Fruit fly (Drosophila melanogaster) whole organism, embryonic: ENCODE measurements around the gene CG1910.

Experiments used
- ATbp ChIP-seq: fragments of 200-800 bp; sonication (Bioruptor generic); optimal IDR thresholded peaks from 2 replicates; lab custom pipeline; 2017; ENCODE audit warnings: missing biosample characterization, mild to moderate bottlenecking, missing genetic modification characterization, missing genetic modification reagents
- Aef1 ChIP-seq: fragments of 200-800 bp; sonication (Bioruptor generic); IDR thresholded peaks from 3 replicates; pipeline ENCODE4 v1.3.6; 2022; ENCODE audit warnings: missing biosample characterization, missing genetic modification characterization
- B-H1 ChIP-seq: fragments of 200-800 bp; sonication (Bioruptor generic); IDR thresholded peaks from 3 replicates; pipeline ENCODE4 v1.3.6; 2022; ENCODE audit warnings: missing biosample characterization, missing genetic modification characterization
- Bdp1 ChIP-seq: fragments of 200-800 bp; sonication (Bioruptor generic); optimal IDR thresholded peaks from 3 replicates; lab custom pipeline; 2016; ENCODE audit warnings: missing biosample characterization, missing genetic modification characterization
- Blimp-1 ChIP-seq: fragments of 200-800 bp; sonication (Bioruptor generic); optimal IDR thresholded peaks from 3 replicates; lab custom pipeline; 2018; ENCODE audit warnings: missing biosample characterization, missing genetic modification characterization, mild to moderate bottlenecking, moderate library complexity, missing genetic modification reagents
- CG10543 ChIP-seq: fragments of 200-800 bp; sonication (Bioruptor generic); optimal IDR thresholded peaks from 3 replicates; lab custom pipeline; 2017; ENCODE audit warnings: missing biosample characterization, mild to moderate bottlenecking, missing genetic modification characterization, moderate library complexity
- CG10565 ChIP-seq: fragments of 200-800 bp; sonication (Bioruptor generic); optimal IDR thresholded peaks from 3 replicates; lab custom pipeline; 2016; ENCODE audit warnings: missing biosample characterization, mild to moderate bottlenecking, missing genetic modification characterization
- CG12236 ChIP-seq: fragments of 200-800 bp; sonication (Bioruptor generic); optimal IDR thresholded peaks from 2 replicates; lab custom pipeline; 2016; ENCODE audit warnings: missing biosample characterization, missing genetic modification characterization
- CG14050 ChIP-seq: fragments of 200-800 bp; sonication (Bioruptor generic); IDR thresholded peaks from 3 replicates; pipeline ENCODE4 v1.3.6; 2022; ENCODE audit warnings: missing biosample characterization, missing genetic modification characterization
- CG15269 ChIP-seq: fragments of 200-800 bp; sonication (Bioruptor generic); optimal IDR thresholded peaks from 2 replicates; lab custom pipeline; 2018; ENCODE audit warnings: missing biosample characterization, mild to moderate bottlenecking, missing genetic modification characterization, moderate library complexity
- CG15601 ChIP-seq: fragments of 200-800 bp; sonication (Bioruptor generic); optimal IDR thresholded peaks from 3 replicates; lab custom pipeline; 2019; ENCODE audit warnings: missing biosample characterization, mild to moderate bottlenecking, missing genetic modification characterization, moderate library complexity
- CG15696 ChIP-seq: fragments of 200-800 bp; sonication (Bioruptor generic); optimal IDR thresholded peaks from 2 replicates; lab custom pipeline; 2019; ENCODE audit warnings: missing biosample characterization, mild to moderate bottlenecking, missing genetic modification characterization, moderate library complexity
- CG1602 ChIP-seq: fragments of 200-800 bp; sonication (Bioruptor generic); optimal IDR thresholded peaks from 3 replicates; lab custom pipeline; 2016; ENCODE audit warnings: missing biosample characterization, missing genetic modification characterization
- CG17612 ChIP-seq: fragments of 200-800 bp; sonication (Bioruptor generic); IDR thresholded peaks from 2 replicates; pipeline ENCODE4 v1.3.6; 2022; ENCODE audit warnings: missing biosample characterization, missing genetic modification characterization
- CG17802 ChIP-seq: fragments of 200-800 bp; sonication (Bioruptor generic); optimal IDR thresholded peaks from 2 replicates; lab custom pipeline; 2018; ENCODE audit warnings: missing biosample characterization, mild to moderate bottlenecking, missing genetic modification characterization, moderate library complexity
- CG2199 ChIP-seq: fragments of 200-800 bp; sonication (Bioruptor generic); IDR thresholded peaks from 3 replicates; pipeline ENCODE4 v1.3.6; 2022; ENCODE audit warnings: missing biosample characterization, missing genetic modification characterization
- CG31441 ChIP-seq: fragments of 200-800 bp; sonication (Bioruptor generic); IDR thresholded peaks from 2 replicates; pipeline ENCODE4 v1.3.6; 2022; ENCODE audit warnings: missing biosample characterization, missing genetic modification characterization
- CG3838 ChIP-seq: fragments of 200-800 bp; sonication (Bioruptor generic); optimal IDR thresholded peaks from 3 replicates; lab custom pipeline; 2016; ENCODE audit warnings: missing biosample characterization, missing genetic modification characterization
- CG3995 ChIP-seq: fragments of 200-800 bp; sonication (Bioruptor generic); optimal IDR thresholded peaks from 3 replicates; lab custom pipeline; 2016; ENCODE audit warnings: missing biosample characterization, missing genetic modification characterization
- CG4282 ChIP-seq: fragments of 200-800 bp; sonication (Bioruptor generic); optimal IDR thresholded peaks from 2 replicates; lab custom pipeline; 2016; ENCODE audit warnings: missing biosample characterization, missing genetic modification characterization
- CG4617 ChIP-seq: fragments of 200-800 bp; sonication (Bioruptor generic); optimal IDR thresholded peaks from 3 replicates; lab custom pipeline; 2016; ENCODE audit warnings: missing biosample characterization, missing genetic modification characterization, borderline replicate concordance
- CG4707 ChIP-seq: fragments of 200-800 bp; sonication (Bioruptor generic); optimal IDR thresholded peaks from 2 replicates; lab custom pipeline; 2018; ENCODE audit warnings: missing biosample characterization, mild to moderate bottlenecking, missing genetic modification characterization, moderate library complexity
- CG6175 ChIP-seq: fragments of 200-800 bp; sonication (Bioruptor generic); IDR thresholded peaks from 3 replicates; pipeline ENCODE4 v1.3.6; 2022; ENCODE audit warnings: missing biosample characterization, missing genetic modification characterization
- CG6765 ChIP-seq: fragments of 200-800 bp; sonication (Bioruptor generic); optimal IDR thresholded peaks from 3 replicates; lab custom pipeline; 2017; ENCODE audit warnings: missing biosample characterization, mild to moderate bottlenecking, missing genetic modification characterization
- CG6813 ChIP-seq: fragments of 200-800 bp; sonication (Bioruptor generic); optimal IDR thresholded peaks from 2 replicates; lab custom pipeline; 2017; ENCODE audit warnings: missing biosample characterization, missing genetic modification characterization, mild to moderate bottlenecking, moderate library complexity, missing genetic modification reagents
- CG7786 ChIP-seq: fragments of 200-800 bp; sonication (Bioruptor generic); optimal IDR thresholded peaks from 2 replicates; lab custom pipeline; 2016; ENCODE audit warnings: missing biosample characterization, missing genetic modification characterization
- CG7963 ChIP-seq: fragments of 200-800 bp; sonication (Bioruptor generic); IDR thresholded peaks from 3 replicates; pipeline ENCODE4 v1.3.6; 2022; ENCODE audit warnings: missing biosample characterization, missing genetic modification characterization; ENCODE audit not compliant: partially characterized antibody
- CG8765 ChIP-seq: fragments of 200-800 bp; sonication (Bioruptor generic); IDR thresholded peaks from 2 replicates; pipeline ENCODE4 v1.3.6; 2022; ENCODE audit warnings: missing biosample characterization, missing genetic modification characterization
- CG9727 ChIP-seq: fragments of 200-800 bp; sonication (Bioruptor generic); optimal IDR thresholded peaks from 3 replicates; lab custom pipeline; 2017; ENCODE audit warnings: missing biosample characterization, mild to moderate bottlenecking, missing genetic modification characterization
- Dip2 ChIP-seq: fragments of 200-800 bp; sonication (Bioruptor generic); IDR thresholded peaks from 2 replicates; pipeline ENCODE4 v1.3.6; 2022; ENCODE audit warnings: missing biosample characterization, missing genetic modification characterization
- Hr78 ChIP-seq, 2 experiments: fragments of 200-800 bp in 1 of 2; fragments of >200 bp in 1 of 2; sonication (Bioruptor generic) in 1 of 2; optimal IDR thresholded peaks; 2 replicates each; lab custom pipeline; 2017 to 2019; ENCODE audit warnings: missing biosample characterization in 2 of 2, missing genetic modification characterization in 2 of 2, mild to moderate bottlenecking in 1 of 2, moderate library complexity in 1 of 2
- Opbp ChIP-seq: fragments of 200-800 bp; sonication (Bioruptor generic); IDR thresholded peaks from 3 replicates; pipeline ENCODE4 v1.3.6; 2022; ENCODE audit warnings: missing biosample characterization, missing genetic modification characterization; ENCODE audit not compliant: partially characterized antibody
- YL-1 ChIP-seq: fragments of 200-800 bp; sonication (Bioruptor generic); optimal IDR thresholded peaks from 3 replicates; lab custom pipeline; 2017; ENCODE audit warnings: missing biosample characterization, mild to moderate bottlenecking, missing genetic modification characterization
- abd-A ChIP-seq: fragments of 200-800 bp; sonication (Bioruptor generic); optimal IDR thresholded peaks from 3 replicates; lab custom pipeline; 2019; ENCODE audit warnings: missing biosample characterization, mild to moderate bottlenecking, missing genetic modification characterization, moderate library complexity
- ap ChIP-seq: fragments of 200-800 bp; sonication (Bioruptor generic); IDR thresholded peaks from 2 replicates; pipeline ENCODE4 v1.3.6; 2022; ENCODE audit warnings: missing biosample characterization, missing genetic modification characterization
- ara ChIP-seq: fragments of 200-800 bp; sonication (Bioruptor generic); IDR thresholded peaks from 2 replicates; pipeline ENCODE4 v1.3.6; 2022; ENCODE audit warnings: missing biosample characterization, missing genetic modification characterization
- cg ChIP-seq: fragments of 200-800 bp; sonication (Bioruptor generic); optimal IDR thresholded peaks from 3 replicates; lab custom pipeline; 2019; ENCODE audit warnings: missing biosample characterization, mild to moderate bottlenecking, missing genetic modification characterization, moderate library complexity
- ci ChIP-seq: fragments of 200-800 bp; sonication (Bioruptor generic); IDR thresholded peaks from 3 replicates; pipeline ENCODE4 v1.3.6; 2022; ENCODE audit warnings: missing biosample characterization, missing genetic modification characterization
- dimm ChIP-seq: fragments of 200-800 bp; sonication (Bioruptor generic); IDR thresholded peaks from 2 replicates; pipeline ENCODE4 v1.3.6; 2022; ENCODE audit warnings: missing biosample characterization, missing genetic modification characterization
- grau ChIP-seq: fragments of 200-800 bp; optimal IDR thresholded peaks from 3 replicates; lab custom pipeline; 2019; ENCODE audit warnings: missing biosample characterization, mild to moderate bottlenecking, missing genetic modification characterization, moderate library complexity
- hth ChIP-seq: fragments of >200 bp; optimal IDR thresholded peaks from 2 replicates; lab custom pipeline; 2017; ENCODE audit warnings: inconsistent platforms
- jing ChIP-seq: fragments of 200-800 bp; sonication (Bioruptor generic); optimal IDR thresholded peaks from 2 replicates; lab custom pipeline; 2018; ENCODE audit warnings: missing biosample characterization, mild to moderate bottlenecking, missing genetic modification characterization
- kah ChIP-seq: fragments of 200-800 bp; sonication (Bioruptor generic); optimal IDR thresholded peaks from 2 replicates; lab custom pipeline; 2018; ENCODE audit warnings: missing biosample characterization, mild to moderate bottlenecking, missing genetic modification characterization
- nerfin-2 ChIP-seq: fragments of 200-800 bp; sonication (Bioruptor generic); IDR thresholded peaks from 2 replicates; pipeline ENCODE4 v1.3.6; 2022; ENCODE audit warnings: missing biosample characterization, missing genetic modification characterization; ENCODE audit not compliant: partially characterized antibody
- p53 ChIP-seq: fragments of 200-800 bp; sonication (Bioruptor generic); optimal IDR thresholded peaks from 2 replicates; lab custom pipeline; 2016; ENCODE audit warnings: missing biosample characterization, missing genetic modification characterization
- pfk ChIP-seq: fragments of 200-800 bp; sonication (Bioruptor generic); optimal IDR thresholded peaks from 2 replicates; lab custom pipeline; 2018; ENCODE audit warnings: missing biosample characterization, mild to moderate bottlenecking, missing genetic modification characterization, moderate library complexity
- sc ChIP-seq, 3 experiments: fragments of >200 bp in 2 of 3; fragments of 200-800 bp in 1 of 3; sonication (Bioruptor generic) in 1 of 3; optimal IDR thresholded peaks; 2 replicates in 2 of 3; 3 replicates in 1 of 3; lab custom pipeline; 2017; ENCODE audit warnings: mild to moderate bottlenecking in 1 of 3, missing biosample characterization in 1 of 3, missing genetic modification characterization in 1 of 3, missing genetic modification reagents in 1 of 3
- slp2 ChIP-seq: fragments of 200-800 bp; sonication (Bioruptor generic); optimal IDR thresholded peaks from 2 replicates; lab custom pipeline; 2016; ENCODE audit warnings: missing biosample characterization, missing genetic modification characterization
- so ChIP-seq: fragments of 200-800 bp; sonication (Bioruptor generic); IDR thresholded peaks from 3 replicates; pipeline ENCODE4 v1.3.6; 2022; ENCODE audit warnings: missing biosample characterization, missing genetic modification characterization
- wdn ChIP-seq: fragments of 200-800 bp; sonication (Bioruptor generic); IDR thresholded peaks from 2 replicates; pipeline ENCODE4 v1.3.6; 2022; ENCODE audit warnings: missing biosample characterization, missing genetic modification characterization
- yki ChIP-seq: fragments of >200 bp; optimal IDR thresholded peaks from 3 replicates; lab custom pipeline; 2018

Gene CG1910

DNA sequence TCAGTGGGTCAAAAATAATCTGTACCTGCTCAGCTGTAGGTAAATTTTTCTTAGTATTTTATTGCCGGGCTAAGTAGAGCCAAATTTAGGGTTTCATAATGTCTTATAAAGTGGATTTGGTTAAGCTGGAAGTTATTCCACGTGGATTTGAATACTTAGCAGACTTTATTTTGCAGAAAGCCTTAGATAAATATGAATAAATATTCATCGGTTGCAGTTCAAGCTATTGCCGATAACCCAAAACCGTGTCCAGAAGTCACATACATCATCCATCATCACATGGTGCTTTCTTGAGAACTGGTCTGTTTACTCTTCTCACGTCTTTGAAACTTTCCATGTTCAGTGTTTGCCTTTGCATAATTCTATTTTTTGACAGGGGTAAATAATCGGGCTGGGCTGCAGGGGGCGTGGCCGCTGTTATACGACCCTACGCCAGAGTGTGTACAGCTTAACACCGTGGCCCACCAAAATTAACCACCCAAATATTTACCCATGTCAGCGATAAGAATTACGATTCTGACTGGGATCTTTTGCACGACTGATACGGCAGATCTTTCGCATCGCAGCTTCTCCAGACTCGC is 11.2 kb downstream of the CG1910 start, which contains the start of gene CG2187 (continued):
- TF ChIP-seq CG7963 (no peak), Hr78 (GFP tag; optimal IDR thresholded peaks at IDR 0.05; lab: Kevin White, UChicago) (peak in 1 of 2 experiments; percentile 9), CG15696 (tag; lab: Kevin White, UChicago) (no peak), CG12236 (GFP tag; lab: Kevin White, UChicago) (no peak), nerfin-2 (GFP tag; lab: Robert Waterston, UW) (no peak), so (GFP tag; lab: Robert Waterston, UW) (0 out of 3 replicates have a peak, but pooled peaks have one; percentile 15), ATbp (peak; percentile 61), CG4617 (no peak), sc (optimal IDR thresholded peaks at IDR 0.05; lab: Kevin White, UChicago) (no peak), sc (GFP tag; optimal IDR thresholded peaks at IDR 0.05; lab: Kevin White, UChicago) (no peak), CG4282 (no peak), CG3838 (GFP tag; lab: Kevin White, UChicago) (no peak), kah (GFP tag; lab: Kevin White, UChicago) (no peak), CG3995 (no peak), dimm (GFP tag; lab: Robert Waterston, UW) (no peak), CG6813 (GFP tag; lab: Kevin White, UChicago) (peak; percentile 39), ara (GFP tag; lab: Robert Waterston, UW) (no peak), CG4707 (peak; percentile 3), CG6765 (peak; percentile 22), grau (no peak), CG1602 (GFP tag; lab: Kevin White, UChicago) (no peak), p53 (GFP tag; lab: Kevin White, UChicago) (no peak), Aef1 (GFP tag; lab: Robert Waterston, UW) (no peak), CG6175 (GFP tag; lab: Robert Waterston, UW) (no peak), CG17802 (tag; lab: Kevin White, UChicago) (no peak), ci (peak; percentile 60), CG15601 (tag; lab: Kevin White, UChicago) (no peak), ap (GFP tag; lab: Robert Waterston, UW) (no peak), jing (GFP tag; lab: Kevin White, UChicago) (no peak), CG15269 (tag; lab: Kevin White, UChicago) (no peak), CG17612 (no peak), CG7786 (GFP tag; lab: Kevin White, UChicago) (no peak), Blimp-1 (GFP tag; lab: Kevin White, UChicago) (no peak), wdn (GFP tag; lab: Robert Waterston, UW) (no peak), abd-A (no peak), CG31441 (GFP tag; lab: Robert Waterston, UW) (no peak), CG10565 (GFP tag; lab: Kevin White, UChicago) (no peak), CG9727 (no peak), B-H1 (GFP tag; lab: Robert Waterston, UW) (no peak), CG2199 (GFP tag; lab: Robert Waterston, UW) (no peak), pfk (no peak), CG14050 (GFP tag; lab: Robert Waterston, UW) (no peak), yki (lab: Kevin White, UChicago) (no peak), CG8765 (GFP tag; lab: Robert Waterston, UW) (no peak), Opbp (GFP tag; lab: Robert Waterston, UW) (no peak), slp2 (GFP tag; lab: Kevin White, UChicago) (no peak), cg (GFP tag; lab: Kevin White, UChicago) (no peak), CG10543 (GFP tag; lab: Kevin White, UChicago) (no peak), Bdp1 (GFP tag; lab: Kevin White, UChicago) (no peak), YL-1 (no peak), Dip2 (GFP tag; lab: Robert Waterston, UW) (no peak), hth (no peak)
